Worm (Caenorhabditis elegans): Measurements from ENCODE around the gene C06A1.3.

- TF ChIP-seq ama-1 (optimal IDR thresholded peaks at IDR 0.05) (no peak), fkh-10 (GFP tag; optimal IDR thresholded peaks at IDR 0.05) (no peak), unc-86 (tag; optimal IDR thresholded peaks at IDR 0.05) (no peak), sdc-2 (tag; optimal IDR thresholded peaks at IDR 0.05) (no peak)
Observed at ce11 chrII:10559671-10560184, 12.3 kb upstream of the C06A1.3 start.

All from whole organism, late embryonic.